Worm (Caenorhabditis elegans) whole organism, late embryonic: ENCODE data around the gene Y75B8A.18.

Experiments
- ahr-1 ChIP-seq: sonication (generic microtip); optimal IDR thresholded peaks from 2 replicates; lab custom pipeline; 2016; ENCODE audit warnings: missing genetic modification characterization, missing compliant biosample characterization
- ceh-34 ChIP-seq: sonication (generic microtip); optimal IDR thresholded peaks from 2 replicates; lab custom pipeline; 2016; ENCODE audit warnings: mild to moderate bottlenecking, missing genetic modification characterization, missing compliant biosample characterization
- ceh-48 ChIP-seq: sonication (generic microtip); optimal IDR thresholded peaks from 2 replicates; lab custom pipeline; 2016; ENCODE audit warnings: missing genetic modification characterization, inconsistent platforms, missing compliant biosample characterization
- fkh-6 ChIP-seq: sonication (generic microtip); optimal IDR thresholded peaks from 2 replicates; lab custom pipeline; 2016; ENCODE audit warnings: missing genetic modification characterization, missing compliant biosample characterization
- hlh-13 ChIP-seq: fragments of 200-800 bp; sonication (Bioruptor generic); optimal IDR thresholded peaks from 2 replicates; lab custom pipeline; 2018; ENCODE audit warnings: mild to moderate bottlenecking, missing genetic modification characterization, missing compliant biosample characterization
- nhr-11 ChIP-seq: fragments of 150-350 bp; optimal IDR thresholded peaks from 2 replicates; lab custom pipeline; 2014; ENCODE audit warnings: missing biosample characterization, missing genetic modification characterization
- nhr-232 ChIP-seq: sonication (generic microtip); optimal IDR thresholded peaks from 2 replicates; lab custom pipeline; 2016; ENCODE audit warnings: missing genetic modification characterization, missing compliant biosample characterization
- pha-4 ChIP-seq: fragments of 150-350 bp; optimal IDR thresholded peaks from 2 replicates; lab custom pipeline; 2018; ENCODE audit warnings: missing biosample characterization, missing genetic modification reagents, missing genetic modification characterization
- pqm-1 ChIP-seq: sonication (generic microtip); optimal IDR thresholded peaks from 2 replicates; lab custom pipeline; 2016; ENCODE audit warnings: missing genetic modification characterization, missing compliant biosample characterization
- tbx-2 ChIP-seq: sonication (generic microtip); optimal IDR thresholded peaks from 2 replicates; lab custom pipeline; 2016; ENCODE audit warnings: missing genetic modification characterization, missing compliant biosample characterization
- unc-3 ChIP-seq, 2 experiments: fragments of 200-800 bp in 1 of 2; sonication (Bioruptor generic) in 1 of 2; sonication (generic microtip) in 1 of 2; conservative IDR thresholded peaks in 1 of 2; optimal IDR thresholded peaks in 1 of 2; 2 replicates each; pipeline versions ENCODE4 v1.3.6 to Lab custom; 2016 to 2022; ENCODE audit warnings: missing compliant biosample characterization in 2 of 2, missing genetic modification characterization in 2 of 2, missing genetic modification reagents in 1 of 2

DNA sequence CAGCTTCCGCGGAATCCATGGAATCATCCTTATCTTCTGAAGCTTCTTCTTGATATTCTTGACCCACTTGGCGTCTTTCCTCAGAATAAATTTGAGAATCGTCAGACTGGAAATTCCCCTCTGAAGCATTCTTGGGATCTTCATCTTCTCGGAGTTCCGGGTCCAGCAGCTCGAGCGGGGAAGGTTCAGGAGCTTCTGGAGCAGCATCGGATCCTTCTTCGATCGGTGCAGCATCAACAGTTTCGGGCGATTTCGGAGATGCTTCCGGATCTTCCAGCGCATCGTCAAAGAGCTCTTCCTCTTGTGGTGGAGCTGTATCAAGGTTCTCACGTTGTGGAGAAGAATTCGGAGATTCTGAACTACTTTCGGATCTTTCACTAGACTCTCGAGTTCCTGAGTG, 18.5 kb downstream of the Y75B8A.18 start:
- no peak for TF ChIP-seq nhr-232 (tag; lab: Kevin White, UChicago)
- TF ChIP-seq pqm-1 (tag; lab: Kevin White, UChicago) = no peak
- no peak for TF ChIP-seq ceh-34
- no peak for TF ChIP-seq unc-3 (GFP tag; conservative IDR thresholded peaks at IDR 0.05; lab: Robert Waterston, UW)
- no peak for TF ChIP-seq unc-3 (tag; optimal IDR thresholded peaks at IDR 0.05; lab: Kevin White, UChicago)
- no peak for TF ChIP-seq ahr-1 (tag; lab: Kevin White, UChicago)
- TF ChIP-seq fkh-6 (tag; lab: Kevin White, UChicago) = no peak
- TF ChIP-seq pha-4 (tag; lab: Kevin White, UChicago) = no peak
- no peak for TF ChIP-seq nhr-11
- TF ChIP-seq tbx-2 (tag; lab: Kevin White, UChicago) = no peak
- TF ChIP-seq ceh-48 (tag; lab: Kevin White, UChicago) = no peak
- TF ChIP-seq hlh-13 = no peak
